Fruit fly (Drosophila melanogaster) whole organism, embryonic: ENCODE data around the gene CG6574.
A peak's percentile ranks its signal among the peaks of the same experiment; 100 is the strongest.

Experiments
- CG10147 ChIP-seq: fragments of 200-800 bp; sonication (Bioruptor generic); optimal IDR thresholded peaks from 2 replicates; lab custom pipeline; 2019; ENCODE audit warnings: missing biosample characterization, mild to moderate bottlenecking, missing genetic modification characterization, moderate library complexity
- CG1024 ChIP-seq: fragments of 200-800 bp; sonication (Bioruptor generic); IDR thresholded peaks from 2 replicates; pipeline ENCODE4 v1.3.6; 2022; ENCODE audit warnings: missing biosample characterization, missing genetic modification characterization
- CG10267 ChIP-seq: fragments of 200-800 bp; sonication (Bioruptor generic); optimal IDR thresholded peaks from 2 replicates; lab custom pipeline; 2018; ENCODE audit warnings: missing biosample characterization, mild to moderate bottlenecking, missing genetic modification characterization, moderate library complexity
- CG10366 ChIP-seq: fragments of 200-800 bp; sonication (Bioruptor generic); IDR thresholded peaks from 2 replicates; pipeline ENCODE4 v1.3.6; 2022; ENCODE audit warnings: missing biosample characterization, missing genetic modification characterization
- CG10979 ChIP-seq: fragments of 200-800 bp; sonication (Bioruptor generic); optimal IDR thresholded peaks from 2 replicates; lab custom pipeline; 2018; ENCODE audit warnings: missing biosample characterization, mild to moderate bottlenecking, missing genetic modification characterization, moderate library complexity
- CG11085 ChIP-seq: fragments of 200-800 bp; sonication (Bioruptor generic); IDR thresholded peaks from 2 replicates; pipeline ENCODE4 v1.3.6; 2022; ENCODE audit warnings: missing biosample characterization, missing genetic modification characterization
- CG12299 ChIP-seq: fragments of 200-800 bp; sonication (Bioruptor generic); optimal IDR thresholded peaks from 2 replicates; lab custom pipeline; 2018; ENCODE audit warnings: missing biosample characterization, mild to moderate bottlenecking, missing genetic modification characterization
- CG13624 ChIP-seq: fragments of 200-800 bp; sonication (Bioruptor generic); optimal IDR thresholded peaks from 2 replicates; lab custom pipeline; 2016; ENCODE audit warnings: missing biosample characterization, missing genetic modification characterization
- CG14441 ChIP-seq: fragments of 200-800 bp; sonication (Bioruptor generic); IDR thresholded peaks from 2 replicates; pipeline ENCODE4 v1.3.6; 2022; ENCODE audit warnings: missing biosample characterization, missing genetic modification characterization
- CG15479 ChIP-seq: fragments of 200-800 bp; sonication (Bioruptor generic); optimal IDR thresholded peaks from 3 replicates; lab custom pipeline; 2019; ENCODE audit warnings: missing biosample characterization, mild to moderate bottlenecking, missing genetic modification characterization, moderate library complexity
- CG15514 ChIP-seq: fragments of 200-800 bp; sonication (Bioruptor generic); optimal IDR thresholded peaks from 3 replicates; lab custom pipeline; 2017; ENCODE audit warnings: missing biosample characterization, missing genetic modification characterization, mild to moderate bottlenecking, moderate library complexity, missing genetic modification reagents
- CG1792 ChIP-seq: fragments of 200-800 bp; sonication (Bioruptor generic); optimal IDR thresholded peaks from 2 replicates; lab custom pipeline; 2016; ENCODE audit warnings: missing biosample characterization, missing genetic modification characterization
- CG2678 ChIP-seq: fragments of 200-800 bp; sonication (Bioruptor generic); optimal IDR thresholded peaks from 3 replicates; lab custom pipeline; 2019; ENCODE audit warnings: missing biosample characterization, mild to moderate bottlenecking, missing genetic modification characterization, moderate library complexity
- CG30020 ChIP-seq: fragments of 200-800 bp; optimal IDR thresholded peaks from 2 replicates; lab custom pipeline; 2019; ENCODE audit warnings: missing biosample characterization, mild to moderate bottlenecking, missing genetic modification characterization, moderate library complexity
- CG30403 ChIP-seq: fragments of 200-800 bp; sonication (Bioruptor generic); optimal IDR thresholded peaks from 3 replicates; lab custom pipeline; 2016; ENCODE audit warnings: missing biosample characterization, missing genetic modification characterization
- CG30431 ChIP-seq: fragments of 200-800 bp; sonication (Bioruptor generic); optimal IDR thresholded peaks from 2 replicates; lab custom pipeline; 2017; ENCODE audit warnings: missing biosample characterization, missing genetic modification characterization
- CG33213 ChIP-seq: fragments of 200-800 bp; sonication (Bioruptor generic); optimal IDR thresholded peaks from 3 replicates; lab custom pipeline; 2016; ENCODE audit warnings: missing biosample characterization, missing genetic modification characterization
- CG4404 ChIP-seq: fragments of 200-800 bp; sonication (Bioruptor generic); IDR thresholded peaks from 2 replicates; pipeline ENCODE4 v1.3.6; 2022; ENCODE audit warnings: missing biosample characterization, missing genetic modification characterization
- CG4854 ChIP-seq: fragments of 200-800 bp; sonication (Bioruptor generic); optimal IDR thresholded peaks from 2 replicates; lab custom pipeline; 2016; ENCODE audit warnings: missing biosample characterization, missing genetic modification characterization, inconsistent platforms
- CG6272 ChIP-seq: fragments of 200-800 bp; sonication (Bioruptor generic); IDR thresholded peaks from 2 replicates; pipeline ENCODE4 v1.3.6; 2022; ENCODE audit warnings: missing biosample characterization, missing genetic modification characterization
- CG7271 ChIP-seq: fragments of 200-800 bp; sonication (Bioruptor generic); optimal IDR thresholded peaks from 2 replicates; lab custom pipeline; 2018; ENCODE audit warnings: missing biosample characterization, mild to moderate bottlenecking, missing genetic modification characterization, moderate library complexity
- CG7987 ChIP-seq: fragments of 200-800 bp; sonication (Bioruptor generic); optimal IDR thresholded peaks from 2 replicates; lab custom pipeline; 2018; ENCODE audit warnings: missing biosample characterization, mild to moderate bottlenecking, missing genetic modification characterization, moderate library complexity
- CG8089 ChIP-seq: fragments of 200-800 bp; sonication (Bioruptor generic); optimal IDR thresholded peaks from 3 replicates; lab custom pipeline; 2016; ENCODE audit warnings: missing biosample characterization, missing genetic modification characterization
- CG9727 ChIP-seq: fragments of 200-800 bp; sonication (Bioruptor generic); optimal IDR thresholded peaks from 3 replicates; lab custom pipeline; 2017; ENCODE audit warnings: missing biosample characterization, mild to moderate bottlenecking, missing genetic modification characterization
- CG9797 ChIP-seq: fragments of 200-800 bp; sonication (Bioruptor generic); optimal IDR thresholded peaks from 3 replicates; lab custom pipeline; 2018; ENCODE audit warnings: missing biosample characterization, mild to moderate bottlenecking, missing genetic modification characterization
- CG9817 ChIP-seq: fragments of 200-800 bp; sonication (Bioruptor generic); optimal IDR thresholded peaks from 2 replicates; lab custom pipeline; 2018; ENCODE audit warnings: missing biosample characterization, mild to moderate bottlenecking, missing genetic modification characterization, moderate library complexity
- Camta ChIP-seq: fragments of 200-800 bp; sonication (Bioruptor generic); optimal IDR thresholded peaks from 2 replicates; lab custom pipeline; 2016; ENCODE audit warnings: missing biosample characterization, missing genetic modification characterization
- D19A ChIP-seq: fragments of 200-800 bp; optimal IDR thresholded peaks from 3 replicates; lab custom pipeline; 2019; ENCODE audit warnings: missing biosample characterization, mild to moderate bottlenecking, missing genetic modification characterization, moderate library complexity
- Doc3 ChIP-seq: fragments of 200-800 bp; sonication (Bioruptor generic); IDR thresholded peaks from 3 replicates; pipeline ENCODE4 v1.3.6; 2022; ENCODE audit warnings: missing biosample characterization, missing genetic modification characterization; ENCODE audit not compliant: partially characterized antibody
- Neu2 ChIP-seq: fragments of 200-800 bp; sonication (Bioruptor generic); optimal IDR thresholded peaks from 3 replicates; lab custom pipeline; 2016; ENCODE audit warnings: missing biosample characterization, missing genetic modification characterization, borderline replicate concordance
- Opbp ChIP-seq: fragments of 200-800 bp; sonication (Bioruptor generic); IDR thresholded peaks from 3 replicates; pipeline ENCODE4 v1.3.6; 2022; ENCODE audit warnings: missing biosample characterization, missing genetic modification characterization; ENCODE audit not compliant: partially characterized antibody
- Ptx1 ChIP-seq: fragments of 200-800 bp; sonication (Bioruptor generic); IDR thresholded peaks from 2 replicates; pipeline ENCODE4 v1.3.6; 2022; ENCODE audit warnings: missing biosample characterization, missing genetic modification characterization
- Ravus ChIP-seq: fragments of 200-800 bp; sonication (Bioruptor generic); IDR thresholded peaks from 2 replicates; pipeline ENCODE4 v1.3.6; 2022; ENCODE audit warnings: missing biosample characterization, missing genetic modification characterization
- Spps ChIP-seq: fragments of 200-800 bp; sonication (Bioruptor generic); optimal IDR thresholded peaks from 2 replicates; lab custom pipeline; 2018; ENCODE audit warnings: missing biosample characterization, mild to moderate bottlenecking, missing genetic modification characterization
- Xrp1 ChIP-seq: fragments of 200-800 bp; sonication (Bioruptor generic); IDR thresholded peaks from 2 replicates; pipeline ENCODE4 v1.3.6; 2022; ENCODE audit warnings: missing biosample characterization, missing genetic modification characterization
- YL-1 ChIP-seq: fragments of 200-800 bp; sonication (Bioruptor generic); optimal IDR thresholded peaks from 3 replicates; lab custom pipeline; 2017; ENCODE audit warnings: missing biosample characterization, mild to moderate bottlenecking, missing genetic modification characterization
- aop ChIP-seq: fragments of 200-800 bp; sonication (Bioruptor generic); IDR thresholded peaks from 2 replicates; pipeline ENCODE4 v1.3.6; 2022; ENCODE audit warnings: missing biosample characterization, missing genetic modification characterization
- ap ChIP-seq: fragments of 200-800 bp; sonication (Bioruptor generic); IDR thresholded peaks from 2 replicates; pipeline ENCODE4 v1.3.6; 2022; ENCODE audit warnings: missing biosample characterization, missing genetic modification characterization
- dati ChIP-seq: fragments of 200-800 bp; sonication (Bioruptor generic); IDR thresholded peaks from 2 replicates; pipeline ENCODE4 v1.3.6; 2022; ENCODE audit warnings: missing biosample characterization, missing genetic modification characterization
- esg ChIP-seq: fragments of 200-800 bp; sonication (Bioruptor generic); conservative IDR thresholded peaks from 2 replicates; pipeline ENCODE4 v1.3.6; 2022; ENCODE audit warnings: missing biosample characterization, missing genetic modification characterization
- fd102C ChIP-seq: fragments of 200-800 bp; sonication (Bioruptor generic); optimal IDR thresholded peaks from 2 replicates; lab custom pipeline; 2018; ENCODE audit warnings: missing biosample characterization, mild to moderate bottlenecking, missing genetic modification characterization, moderate library complexity
- gce ChIP-seq: fragments of 200-800 bp; sonication (Bioruptor generic); IDR thresholded peaks from 3 replicates; pipeline ENCODE4 v1.3.6; 2022; ENCODE audit warnings: missing biosample characterization, missing genetic modification characterization
- gcm ChIP-seq: fragments of 200-800 bp; sonication (Bioruptor generic); optimal IDR thresholded peaks from 2 replicates; lab custom pipeline; 2019; ENCODE audit warnings: missing biosample characterization, mild to moderate bottlenecking, missing genetic modification characterization, moderate library complexity
- hb ChIP-seq: fragments of 200-800 bp; sonication (Bioruptor generic); IDR thresholded peaks from 3 replicates; pipeline ENCODE4 v1.3.6; 2022; ENCODE audit warnings: missing biosample characterization, missing genetic modification characterization; ENCODE audit not compliant: partially characterized antibody
- insv ChIP-seq, 2 experiments: fragments of 200-800 bp; sonication (Bioruptor generic); optimal IDR thresholded peaks; 3 replicates each; lab custom pipeline; 2016 to 2018; ENCODE audit warnings: missing biosample characterization in 2 of 2, missing genetic modification characterization in 2 of 2
- lmd ChIP-seq: fragments of 200-800 bp; sonication (Bioruptor generic); IDR thresholded peaks from 2 replicates; pipeline ENCODE4 v1.3.6; 2022; ENCODE audit warnings: missing biosample characterization, missing genetic modification characterization
- ro ChIP-seq: fragments of 200-800 bp; sonication (Bioruptor generic); IDR thresholded peaks from 2 replicates; pipeline ENCODE4 v1.3.6; 2022; ENCODE audit warnings: missing biosample characterization, missing genetic modification characterization
- sens-2 ChIP-seq: fragments of 200-800 bp; sonication (Bioruptor generic); IDR thresholded peaks from 2 replicates; pipeline ENCODE4 v1.3.6; 2022; ENCODE audit warnings: missing biosample characterization, missing genetic modification characterization
- toy ChIP-seq: fragments of 200-800 bp; sonication (Bioruptor generic); IDR thresholded peaks from 2 replicates; pipeline ENCODE4 v1.3.6; 2022; ENCODE audit warnings: missing biosample characterization, missing genetic modification characterization
- ttk ChIP-seq: fragments of 200-800 bp; sonication (Bioruptor generic); IDR thresholded peaks from 2 replicates; pipeline ENCODE4 v2.1.2; 2022; ENCODE audit warnings: missing biosample characterization, missing genetic modification characterization

CG6574 gene

dm6 chr3R:10884031-10884677 lies 21.4 kb upstream of the CG6574 start (continued):
- TF ChIP-seq lmd, result peak; percentile 83
- TF ChIP-seq CG4854, result peak; percentile 31
- no peak for TF ChIP-seq Neu2 (GFP tag; lab: Kevin White, UChicago)
- TF ChIP-seq YL-1 (GFP tag; lab: Kevin White, UChicago), result no peak
- peak; percentile 68; the same call in 1 of the 2 replicates for TF ChIP-seq Xrp1 (GFP tag; lab: Robert Waterston, UW)
- peak; percentile 31 for TF ChIP-seq gcm (GFP tag; lab: Kevin White, UChicago)
- TF ChIP-seq CG12299 (tag; lab: Kevin White, UChicago), result peak; percentile 33
- no peak for TF ChIP-seq CG7271 (tag; lab: Kevin White, UChicago)
- TF ChIP-seq CG7987 (GFP tag; lab: Kevin White, UChicago), result peak; percentile 53
- peak; percentile 90 for TF ChIP-seq CG2678 (tag; lab: Kevin White, UChicago)
- TF ChIP-seq ro (GFP tag; lab: Robert Waterston, UW), result peak; percentile 40
- TF ChIP-seq CG14441 (GFP tag; lab: Robert Waterston, UW), result peak; percentile 90
- no peak for TF ChIP-seq CG8089 (GFP tag; lab: Kevin White, UChicago)
- TF ChIP-seq toy, result peak; percentile 71; the same call in 1 of the 2 replicates
- no peak for TF ChIP-seq CG1792 (GFP tag; lab: Kevin White, UChicago)
- TF ChIP-seq CG13624 (GFP tag; lab: Kevin White, UChicago), result peak; percentile 34
- no peak for TF ChIP-seq CG30431 (GFP tag; lab: Kevin White, UChicago)
- peak; percentile 66 for TF ChIP-seq CG15514
- TF ChIP-seq hb (GFP tag; lab: Robert Waterston, UW), result no peak
- TF ChIP-seq Ravus (GFP tag; lab: Robert Waterston, UW), result peak; percentile 57
- peak; percentile 65; the same call in 1 of the 3 replicates for TF ChIP-seq gce (GFP tag; lab: Robert Waterston, UW)
- peak; percentile 74 for TF ChIP-seq ttk (GFP tag; lab: Robert Waterston, UW)
- peak; percentile 72 for TF ChIP-seq CG6272
- peak; percentile 73 for TF ChIP-seq CG11085
- TF ChIP-seq Doc3 (GFP tag; lab: Robert Waterston, UW), result no peak
- peak; percentile 77 for TF ChIP-seq CG9727 (GFP tag; lab: Kevin White, UChicago)
- no peak for TF ChIP-seq fd102C
- TF ChIP-seq D19A, result peak; percentile 82
- peak; percentile 22 for TF ChIP-seq CG33213
- TF ChIP-seq Camta (GFP tag; lab: Kevin White, UChicago), result no peak
- TF ChIP-seq aop (GFP tag; lab: Robert Waterston, UW), result no peak
- TF ChIP-seq CG10267 (tag; lab: Kevin White, UChicago), result peak; percentile 54
- peak; percentile 62; the same call in 1 of the 2 replicates for TF ChIP-seq dati (GFP tag; lab: Robert Waterston, UW)
- peak; percentile 65; the same call in 1 of the 2 replicates for TF ChIP-seq CG1024 (GFP tag; lab: Robert Waterston, UW)
- peak; percentile 82 for TF ChIP-seq CG10147 (GFP tag; lab: Kevin White, UChicago)
- TF ChIP-seq ap (GFP tag; lab: Robert Waterston, UW), result peak; percentile 54
- TF ChIP-seq CG30403 (GFP tag; lab: Kevin White, UChicago), result peak; percentile 62
- TF ChIP-seq Opbp (GFP tag; lab: Robert Waterston, UW), result no peak
- TF ChIP-seq Spps (tag; lab: Kevin White, UChicago), result no peak
- TF ChIP-seq CG30020, result peak; percentile 0
- no peak for TF ChIP-seq CG15479 (GFP tag; lab: Kevin White, UChicago)
- peak; percentile 59; the same call in 1 of the 2 replicates for TF ChIP-seq sens-2 (GFP tag; lab: Robert Waterston, UW)
- no peak for TF ChIP-seq insv (GFP tag; optimal IDR thresholded peaks at IDR 0.05; lab: Kevin White, UChicago)
- TF ChIP-seq Ptx1 (GFP tag; lab: Robert Waterston, UW), result peak; percentile 89
- peak; percentile 41 for TF ChIP-seq CG4404 (GFP tag; lab: Robert Waterston, UW)
- peak; percentile 52 for TF ChIP-seq CG10979 (tag; lab: Kevin White, UChicago)
- TF ChIP-seq CG9797 (GFP tag; lab: Kevin White, UChicago), result no peak
- peak; percentile 64 for TF ChIP-seq esg (GFP tag; lab: Robert Waterston, UW)
- TF ChIP-seq CG10366 (GFP tag; lab: Robert Waterston, UW), result peak; percentile 67
- peak; percentile 69 for TF ChIP-seq CG9817
